Fruit fly (Drosophila melanogaster): Measurements from ENCODE around the gene CheB38c.

DNA sequence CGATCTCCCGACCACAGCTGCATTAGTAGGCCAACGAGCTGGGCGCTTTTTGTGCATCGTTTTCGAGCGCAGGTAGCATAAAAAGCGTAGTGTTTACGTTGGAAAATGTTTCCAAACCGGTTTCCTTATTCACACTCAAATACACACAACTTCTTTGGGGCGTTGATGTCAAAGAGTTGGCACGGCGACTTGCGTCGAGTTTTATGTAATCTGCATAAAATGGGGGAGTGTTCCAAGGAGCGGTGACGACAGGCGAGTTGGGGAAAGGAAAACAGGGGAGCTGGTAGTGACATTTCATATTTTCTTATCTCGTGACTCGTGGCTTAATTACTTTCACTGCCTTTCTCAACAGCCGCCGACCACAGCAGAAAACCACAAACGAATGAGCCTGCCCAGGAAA lies 26.0 kb downstream of the CheB38c start:
- TF ChIP-seq fru (GFP tag; optimal IDR thresholded peaks at IDR 0.05) = no peak
- TF ChIP-seq brk (GFP tag; optimal IDR thresholded peaks at IDR 0.05) = no peak
- TF ChIP-seq Hnf4 (GFP tag; optimal IDR thresholded peaks at IDR 0.05) = no peak
- TF ChIP-seq ey (GFP tag; optimal IDR thresholded peaks at IDR 0.05) = no peak
- no peak for TF ChIP-seq psq (GFP tag; optimal IDR thresholded peaks at IDR 0.05)
- no peak for TF ChIP-seq h (GFP tag; optimal IDR thresholded peaks at IDR 0.05)
- TF ChIP-seq Mio (GFP tag; optimal IDR thresholded peaks at IDR 0.05) = no peak
- TF ChIP-seq sv (GFP tag; optimal IDR thresholded peaks at IDR 0.05) = no peak
- TF ChIP-seq Dif (GFP tag; optimal IDR thresholded peaks at IDR 0.05; ENCODE audit: partially characterized antibody) = no peak
- no peak for TF ChIP-seq pan (optimal IDR thresholded peaks at IDR 0.05)

All from whole organism, wandering third instar larva.